Worm (Caenorhabditis elegans) whole organism, young adult: Measurements from ENCODE around the gene cest-35.2.

ENCODE experiments used
- C06A6.2 ChIP-seq: fragments of 200-800 bp; sonication (Bioruptor generic); conservative IDR thresholded peaks from 2 replicates; pipeline ENCODE4 v1.3.6; 2022; ENCODE audit warnings: missing genetic modification characterization, missing compliant biosample characterization
- F22D6.2 ChIP-seq: sonication (generic microtip); optimal IDR thresholded peaks from 2 replicates; lab custom pipeline; 2016; ENCODE audit warnings: mild to moderate bottlenecking, missing genetic modification characterization, missing compliant biosample characterization
- F39B2.1 ChIP-seq: fragments of 200-800 bp; sonication (Bioruptor generic); IDR thresholded peaks from 2 replicates; pipeline ENCODE4 v1.3.6; 2022; ENCODE audit warnings: missing genetic modification reagents, missing genetic modification characterization, missing compliant biosample characterization
- F52B5.7 ChIP-seq: sonication (generic microtip); optimal IDR thresholded peaks from 2 replicates; lab custom pipeline; 2016; ENCODE audit warnings: mild to moderate bottlenecking, missing genetic modification characterization, missing compliant biosample characterization
- F57A8.1 ChIP-seq: fragments of 200-800 bp; sonication (Bioruptor generic); optimal IDR thresholded peaks from 2 replicates; lab custom pipeline; 2018; ENCODE audit warnings: mild to moderate bottlenecking, missing genetic modification characterization, moderate library complexity, missing compliant biosample characterization
- K11D2.4 ChIP-seq: fragments of 200-800 bp; sonication (Bioruptor generic); IDR thresholded peaks from 2 replicates; pipeline ENCODE4 v1.3.6; 2022; ENCODE audit warnings: missing genetic modification reagents, missing genetic modification characterization, missing compliant biosample characterization
- T26A5.8 ChIP-seq: sonication (generic microtip); optimal IDR thresholded peaks from 2 replicates; lab custom pipeline; 2016; ENCODE audit warnings: missing genetic modification characterization, missing compliant biosample characterization
- Y53F4B.3 ChIP-seq: fragments of 200-800 bp; sonication (Bioruptor generic); IDR thresholded peaks from 2 replicates; pipeline ENCODE4 v1.3.6; 2022; ENCODE audit warnings: missing genetic modification reagents, missing genetic modification characterization, missing compliant biosample characterization
- Y53G8AR.9 ChIP-seq: fragments of 200-800 bp; sonication (Bioruptor generic); conservative IDR thresholded peaks from 2 replicates; pipeline ENCODE4 v1.3.6; 2022; ENCODE audit warnings: missing genetic modification reagents, missing genetic modification characterization, missing compliant biosample characterization
- aptf-3 ChIP-seq: fragments of 200-800 bp; sonication (Bioruptor generic); IDR thresholded peaks from 2 replicates; pipeline ENCODE4 v1.3.6; 2022; ENCODE audit warnings: missing genetic modification characterization, missing compliant biosample characterization
- attf-5 ChIP-seq: fragments of 200-800 bp; sonication (Bioruptor generic); optimal IDR thresholded peaks from 2 replicates; lab custom pipeline; 2018; ENCODE audit warnings: mild to moderate bottlenecking, missing genetic modification characterization, missing compliant biosample characterization
- attf-6 ChIP-seq: fragments of 200-800 bp; sonication (Bioruptor generic); IDR thresholded peaks from 2 replicates; pipeline ENCODE4 v1.3.6; 2022; ENCODE audit warnings: missing genetic modification reagents, missing genetic modification characterization, missing compliant biosample characterization
- bed-1 ChIP-seq: fragments of 200-800 bp; sonication (Bioruptor generic); IDR thresholded peaks from 2 replicates; pipeline ENCODE4 v1.3.6; 2022; ENCODE audit warnings: missing genetic modification reagents, missing genetic modification characterization, missing compliant biosample characterization
- ccch-3 ChIP-seq: fragments of 200-800 bp; sonication (Bioruptor generic); optimal IDR thresholded peaks from 2 replicates; lab custom pipeline; 2018; ENCODE audit warnings: mild to moderate bottlenecking, missing genetic modification characterization, missing compliant biosample characterization
- cebp-1 ChIP-seq, 2 experiments: fragments of 200-800 bp in 1 of 2; sonication (Bioruptor generic) in 1 of 2; sonication (generic microtip) in 1 of 2; IDR thresholded peaks in 1 of 2; optimal IDR thresholded peaks in 1 of 2; 2 replicates each; pipeline versions ENCODE4 v1.3.6 to Lab custom; 2017 to 2022; ENCODE audit warnings: missing compliant biosample characterization in 2 of 2, missing genetic modification characterization in 2 of 2, mild to moderate bottlenecking in 1 of 2, missing genetic modification reagents in 1 of 2, moderate library complexity in 1 of 2
- ceh-40 ChIP-seq: fragments of 200-800 bp; sonication (Bioruptor generic); IDR thresholded peaks from 2 replicates; pipeline ENCODE4 v1.3.6; 2022; ENCODE audit warnings: missing genetic modification characterization, missing compliant biosample characterization
- efl-1 ChIP-seq: fragments of 150-350 bp; optimal IDR thresholded peaks from 2 replicates; lab custom pipeline; 2014; ENCODE audit warnings: missing biosample characterization, missing genetic modification reagents, missing genetic modification characterization
- egl-44 ChIP-seq: fragments of 200-800 bp; sonication (Bioruptor generic); IDR thresholded peaks from 2 replicates; pipeline ENCODE4 v1.3.6; 2022; ENCODE audit warnings: missing genetic modification reagents, missing genetic modification characterization, missing compliant biosample characterization
- ekl-4 ChIP-seq: fragments of 200-800 bp; sonication (Bioruptor generic); IDR thresholded peaks from 2 replicates; pipeline ENCODE4 v1.3.6; 2022; ENCODE audit warnings: missing genetic modification reagents, missing genetic modification characterization, missing compliant biosample characterization
- gei-17 ChIP-seq: fragments of 200-800 bp; sonication (Bioruptor generic); optimal IDR thresholded peaks from 2 replicates; lab custom pipeline; 2018; ENCODE audit warnings: mild to moderate bottlenecking, missing genetic modification characterization, missing compliant biosample characterization
- hlh-26 ChIP-seq: fragments of 200-800 bp; sonication (Bioruptor generic); conservative IDR thresholded peaks from 2 replicates; pipeline ENCODE4 v1.3.6; 2022; ENCODE audit warnings: missing genetic modification reagents, missing genetic modification characterization, missing compliant biosample characterization
- let-526 ChIP-seq: fragments of 200-800 bp; sonication (Bioruptor generic); IDR thresholded peaks from 2 replicates; pipeline ENCODE4 v1.3.6; 2022; ENCODE audit warnings: missing genetic modification reagents, missing genetic modification characterization, missing compliant biosample characterization
- let-607 ChIP-seq, 2 experiments: fragments of 200-800 bp in 1 of 2; sonication (Bioruptor generic) in 1 of 2; sonication (generic microtip) in 1 of 2; optimal IDR thresholded peaks; 2 replicates each; lab custom pipeline; 2016 to 2018; ENCODE audit warnings: mild to moderate bottlenecking in 2 of 2, missing compliant biosample characterization in 2 of 2, missing genetic modification characterization in 2 of 2, moderate library complexity in 2 of 2, missing genotype in 1 of 2
- lin-54 ChIP-seq: fragments of 200-800 bp; sonication (Bioruptor generic); optimal IDR thresholded peaks from 2 replicates; lab custom pipeline; 2018; ENCODE audit warnings: mild to moderate bottlenecking, missing genetic modification characterization, missing compliant biosample characterization
- lir-1 ChIP-seq: fragments of 200-800 bp; sonication (Bioruptor generic); conservative IDR thresholded peaks from 2 replicates; pipeline ENCODE4 v1.3.6; 2022; ENCODE audit warnings: missing genetic modification reagents, missing genetic modification characterization, missing compliant biosample characterization
- madf-10 ChIP-seq: sonication (generic microtip); optimal IDR thresholded peaks from 2 replicates; lab custom pipeline; 2016; ENCODE audit warnings: mild to moderate bottlenecking, missing genetic modification characterization, missing compliant biosample characterization
- madf-3 ChIP-seq: fragments of 200-800 bp; sonication (Bioruptor generic); IDR thresholded peaks from 2 replicates; pipeline ENCODE4 v1.3.6; 2022; ENCODE audit warnings: missing genetic modification reagents, missing genetic modification characterization, missing compliant biosample characterization
- mcd-1 ChIP-seq: fragments of 200-800 bp; sonication (Bioruptor generic); IDR thresholded peaks from 2 replicates; pipeline ENCODE4 v1.3.6; 2022; ENCODE audit warnings: missing genetic modification reagents, missing genetic modification characterization, missing compliant biosample characterization
- nfya-1 ChIP-seq: sonication (generic microtip); optimal IDR thresholded peaks from 2 replicates; lab custom pipeline; 2017; ENCODE audit warnings: antibody characterized with exemption, missing compliant biosample characterization, missing genetic modification characterization, borderline replicate concordance; ENCODE audit not compliant: insufficient read depth
- nfyb-1 ChIP-seq: fragments of 200-800 bp; sonication (Bioruptor generic); IDR thresholded peaks from 2 replicates; pipeline ENCODE4 v1.3.6; 2022; ENCODE audit warnings: missing genetic modification reagents, missing genetic modification characterization, missing compliant biosample characterization
- nhr-120 ChIP-seq: fragments of 200-800 bp; sonication (Bioruptor generic); IDR thresholded peaks from 2 replicates; pipeline ENCODE4 v1.3.6; 2022; ENCODE audit warnings: missing genetic modification characterization, missing compliant biosample characterization
- nhr-80 ChIP-seq: sonication (generic microtip); optimal IDR thresholded peaks from 2 replicates; lab custom pipeline; 2016; ENCODE audit warnings: missing genetic modification characterization, missing compliant biosample characterization
- nhr-90 ChIP-seq: sonication (generic microtip); optimal IDR thresholded peaks from 2 replicates; lab custom pipeline; 2016; ENCODE audit warnings: missing genotype, mild to moderate bottlenecking, missing genetic modification characterization, missing compliant biosample characterization
- somi-1 ChIP-seq: fragments of 200-800 bp; sonication (Bioruptor generic); optimal IDR thresholded peaks from 2 replicates; lab custom pipeline; 2018; ENCODE audit warnings: mild to moderate bottlenecking, missing genetic modification characterization, missing compliant biosample characterization
- tlf-1 ChIP-seq: fragments of 200-800 bp; sonication (Bioruptor generic); optimal IDR thresholded peaks from 2 replicates; lab custom pipeline; 2018; ENCODE audit warnings: mild to moderate bottlenecking, missing genetic modification characterization, missing compliant biosample characterization
- zfh-2 ChIP-seq: fragments of 200-800 bp; sonication (Bioruptor generic); conservative IDR thresholded peaks from 2 replicates; pipeline ENCODE4 v1.3.6; 2022; ENCODE audit warnings: missing genetic modification reagents, missing genetic modification characterization, missing compliant biosample characterization
- ztf-22 ChIP-seq: fragments of 200-800 bp; sonication (Bioruptor generic); optimal IDR thresholded peaks from 2 replicates; lab custom pipeline; 2018; ENCODE audit warnings: mild to moderate bottlenecking, missing genetic modification characterization, moderate library complexity, missing compliant biosample characterization
- ztf-28 ChIP-seq: fragments of 200-800 bp; sonication (Bioruptor generic); IDR thresholded peaks from 2 replicates; pipeline ENCODE4 v1.3.6; 2022; ENCODE audit warnings: missing genetic modification reagents, missing genetic modification characterization, missing compliant biosample characterization
- ztf-6 ChIP-seq: fragments of 200-800 bp; sonication (Bioruptor generic); IDR thresholded peaks from 2 replicates; pipeline ENCODE4 v1.3.6; 2022; ENCODE audit warnings: missing genetic modification reagents, missing genetic modification characterization, missing compliant biosample characterization

The cest-35.2 gene

DNA sequence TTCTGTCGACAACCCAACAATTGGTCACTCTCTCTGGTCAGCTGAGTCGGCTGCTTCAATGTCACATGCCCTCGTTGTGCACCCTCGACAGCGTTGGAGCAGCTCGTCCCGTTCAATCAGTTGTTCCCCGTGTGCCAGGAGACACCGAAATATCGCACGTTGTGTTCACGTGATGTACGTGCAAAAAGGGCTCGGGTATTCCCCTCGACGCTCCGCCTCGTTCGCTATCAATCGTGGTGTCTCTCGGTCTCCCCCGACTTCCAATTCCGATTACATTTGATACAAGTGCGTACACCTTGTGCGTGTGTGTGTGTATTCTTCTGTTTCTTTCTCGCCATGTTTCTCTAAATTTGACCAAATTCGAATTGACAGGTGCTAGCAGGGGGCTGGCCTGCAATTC is 34.5 kb upstream of the cest-35.2 start (continued):
- TF ChIP-seq Y53F4B.3 (GFP tag; lab: Robert Waterston, UW) (no peak), Y53G8AR.9 (GFP tag; lab: Robert Waterston, UW) (peak; percentile 50; the same call in 1 of the 2 replicates), attf-5 (GFP tag; lab: Kevin White, UChicago) (peak; percentile 64), F22D6.2 (peak; percentile 79), zfh-2 (GFP tag; lab: Robert Waterston, UW) (peak; percentile 86), ceh-40 (GFP tag; lab: Robert Waterston, UW) (no peak), tlf-1 (GFP tag; lab: Kevin White, UChicago) (no peak), ekl-4 (0 out of 2 replicates have a peak, but pooled peaks have one; percentile 44), ccch-3 (GFP tag; lab: Kevin White, UChicago) (no peak), efl-1 (no peak), aptf-3 (GFP tag; lab: Robert Waterston, UW) (no peak), gei-17 (GFP tag; lab: Kevin White, UChicago) (peak; percentile 41), C06A6.2 (GFP tag; lab: Robert Waterston, UW) (0 out of 2 replicates have a peak, but pooled peaks have one; percentile 14), bed-1 (no peak), madf-10 (peak; percentile 42), lin-54 (GFP tag; lab: Kevin White, UChicago) (peak; percentile 41), K11D2.4 (GFP tag; lab: Robert Waterston, UW) (peak; percentile 78; the same call in 1 of the 2 replicates), madf-3 (GFP tag; lab: Robert Waterston, UW) (no peak), lir-1 (peak; percentile 36; the same call in 1 of the 2 replicates), attf-6 (GFP tag; lab: Robert Waterston, UW) (no peak), F57A8.1 (GFP tag; lab: Kevin White, UChicago) (no peak), nhr-120 (GFP tag; lab: Robert Waterston, UW) (no peak), let-607 (tag; optimal IDR thresholded peaks at IDR 0.05; lab: Kevin White, UChicago) (peak in 1 of 2 experiments; percentile 18), let-526 (GFP tag; lab: Robert Waterston, UW) (peak; percentile 84), nhr-80 (tag; lab: Kevin White, UChicago) (peak; percentile 87), F52B5.7 (tag; lab: Kevin White, UChicago) (peak; percentile 11), ztf-22 (GFP tag; lab: Kevin White, UChicago) (peak; percentile 91), egl-44 (peak; percentile 84; the same call in 1 of the 2 replicates), hlh-26 (no peak), nfyb-1 (GFP tag; lab: Robert Waterston, UW) (peak; percentile 86), T26A5.8 (tag; lab: Kevin White, UChicago) (no peak), ztf-28 (no peak), ztf-6 (0 out of 2 replicates have a peak, but pooled peaks have one; percentile 10), nfya-1 (no peak), mcd-1 (GFP tag; lab: Robert Waterston, UW) (peak; percentile 76), somi-1 (GFP tag; lab: Kevin White, UChicago) (peak; percentile 81), cebp-1 (GFP tag; IDR thresholded peaks at IDR 0.05; lab: Robert Waterston, UW) (no peak), cebp-1 (tag; optimal IDR thresholded peaks at IDR 0.05; lab: Kevin White, UChicago) (peak; percentile 81), nhr-90 (tag; lab: Kevin White, UChicago) (peak; percentile 46), F39B2.1 (no peak)
